Worm (Caenorhabditis elegans) whole organism, L3 larva: ENCODE results near the gene rgs-11.

ENCODE experiments used
- R02D3.7 ChIP-seq: fragments of 150-350 bp; optimal IDR thresholded peaks from 2 replicates; lab custom pipeline; 2014; ENCODE audit warnings: missing biosample characterization, missing genetic modification characterization
- ZK546.5 ChIP-seq: sonication (generic microtip); optimal IDR thresholded peaks from 2 replicates; lab custom pipeline; 2017; ENCODE audit warnings: missing biosample characterization, missing genetic modification characterization
- aly-2 ChIP-seq: fragments of 150-350 bp; optimal IDR thresholded peaks from 2 replicates; lab custom pipeline; 2014; ENCODE audit warnings: missing biosample characterization, missing genetic modification characterization
- ama-1 ChIP-seq: fragments of 150-350 bp; optimal IDR thresholded peaks from 2 replicates; lab custom pipeline; 2018
- ceh-16 ChIP-seq: sonication (generic microtip); optimal IDR thresholded peaks from 2 replicates; lab custom pipeline; 2017; ENCODE audit warnings: missing biosample characterization, missing genetic modification characterization
- ceh-28 ChIP-seq: fragments of 150-350 bp; optimal IDR thresholded peaks from 2 replicates; lab custom pipeline; 2014; ENCODE audit warnings: missing biosample characterization, missing genetic modification reagents, missing genetic modification characterization
- ceh-82 ChIP-seq: fragments of 150-350 bp; optimal IDR thresholded peaks from 2 replicates; lab custom pipeline; 2014; ENCODE audit warnings: missing biosample characterization, missing genetic modification characterization
- ceh-9 ChIP-seq: sonication (generic microtip); optimal IDR thresholded peaks from 2 replicates; lab custom pipeline; 2018; ENCODE audit warnings: missing biosample characterization, missing genetic modification characterization
- daf-12 ChIP-seq: fragments of 150-350 bp; optimal IDR thresholded peaks from 2 replicates; lab custom pipeline; 2014; ENCODE audit warnings: missing biosample characterization, missing genetic modification reagents, missing genetic modification characterization
- egl-27 ChIP-seq: sonication (generic microtip); optimal IDR thresholded peaks from 4 replicates; lab custom pipeline; 2017; ENCODE audit warnings: missing biosample characterization, missing genetic modification reagents, missing genetic modification characterization
- egl-5 ChIP-seq: fragments of 150-350 bp; optimal IDR thresholded peaks from 2 replicates; lab custom pipeline; 2017; ENCODE audit warnings: missing biosample characterization, missing genetic modification reagents, missing genetic modification characterization, inconsistent platforms
- elt-1 ChIP-seq: fragments of 150-350 bp; optimal IDR thresholded peaks from 2 replicates; lab custom pipeline; 2014; ENCODE audit warnings: missing biosample characterization, missing genetic modification characterization
- elt-2 ChIP-seq: sonication (generic microtip); optimal IDR thresholded peaks from 2 replicates; lab custom pipeline; 2016; ENCODE audit warnings: missing genetic modification reagents, mild to moderate bottlenecking, missing genetic modification characterization, missing compliant biosample characterization
- elt-3 ChIP-seq, 3 experiments: fragments of 150-350 bp in 1 of 3; sonication (generic microtip) in 2 of 3; optimal IDR thresholded peaks; 2 replicates in 2 of 3; 4 replicates in 1 of 3; lab custom pipeline; 2014 to 2017; ENCODE audit warnings: missing biosample characterization in 3 of 3, missing genetic modification characterization in 3 of 3
- eor-1 ChIP-seq, 2 experiments: fragments of 150-350 bp; optimal IDR thresholded peaks; 2 replicates each; lab custom pipeline; 2014 to 2018; ENCODE audit warnings: missing biosample characterization in 2 of 2, missing genetic modification characterization in 2 of 2
- fkh-10 ChIP-seq: sonication (generic microtip); optimal IDR thresholded peaks from 2 replicates; lab custom pipeline; 2017; ENCODE audit warnings: missing biosample characterization, missing genetic modification reagents, missing genetic modification characterization
- fkh-2 ChIP-seq: fragments of 150-350 bp; optimal IDR thresholded peaks from 2 replicates; lab custom pipeline; 2014; ENCODE audit warnings: missing biosample characterization, missing genetic modification reagents, missing genetic modification characterization
- fos-1 ChIP-seq: fragments of 150-350 bp; optimal IDR thresholded peaks from 2 replicates; lab custom pipeline; 2014; ENCODE audit warnings: missing biosample characterization, missing genetic modification characterization
- hmg-11 ChIP-seq: sonication (generic microtip); optimal IDR thresholded peaks from 2 replicates; lab custom pipeline; 2016; ENCODE audit warnings: missing genetic modification characterization, missing compliant biosample characterization
- jun-1 ChIP-seq: fragments of 150-350 bp; optimal IDR thresholded peaks from 2 replicates; lab custom pipeline; 2014; ENCODE audit warnings: missing biosample characterization, missing genetic modification reagents, missing genetic modification characterization
- lin-15B ChIP-seq: fragments of 150-350 bp; optimal IDR thresholded peaks from 2 replicates; lab custom pipeline; 2014; ENCODE audit warnings: missing biosample characterization, missing genetic modification characterization
- lin-39 ChIP-seq: fragments of 150-350 bp; optimal IDR thresholded peaks from 2 replicates; lab custom pipeline; 2018; ENCODE audit warnings: missing biosample characterization, missing genetic modification reagents, missing genetic modification characterization
- lsy-12 ChIP-seq: sonication (generic microtip); optimal IDR thresholded peaks from 2 replicates; lab custom pipeline; 2016; ENCODE audit warnings: mild to moderate bottlenecking, missing genetic modification characterization, missing compliant biosample characterization
- mdl-1 ChIP-seq: fragments of 150-350 bp; optimal IDR thresholded peaks from 2 replicates; lab custom pipeline; 2014; ENCODE audit warnings: missing biosample characterization, missing genetic modification characterization
- mml-1 ChIP-seq: fragments of 150-350 bp; sonication (generic microtip); optimal IDR thresholded peaks from 3 replicates; lab custom pipeline; 2014; ENCODE audit warnings: missing biosample characterization, missing genetic modification characterization
- nfya-1 ChIP-seq: sonication (generic microtip); optimal IDR thresholded peaks from 2 replicates; lab custom pipeline; 2017; ENCODE audit warnings: missing genetic modification characterization, mild to moderate bottlenecking, missing compliant biosample characterization, antibody characterized with exemption, moderate library complexity; ENCODE audit not compliant: insufficient read depth
- nhr-11 ChIP-seq: fragments of 150-350 bp; optimal IDR thresholded peaks from 2 replicates; lab custom pipeline; 2014; ENCODE audit warnings: missing biosample characterization, missing genetic modification characterization
- nhr-12 ChIP-seq: fragments of 150-350 bp; optimal IDR thresholded peaks from 2 replicates; lab custom pipeline; 2014; ENCODE audit warnings: missing biosample characterization, missing genetic modification characterization
- nhr-23 ChIP-seq: fragments of 150-350 bp; optimal IDR thresholded peaks from 2 replicates; lab custom pipeline; 2014; ENCODE audit warnings: missing biosample characterization, missing genetic modification reagents, missing genetic modification characterization
- nhr-237 ChIP-seq: fragments of 150-350 bp; optimal IDR thresholded peaks from 2 replicates; lab custom pipeline; 2014; ENCODE audit warnings: missing biosample characterization, missing genetic modification characterization
- nhr-25 ChIP-seq: sonication (generic microtip); optimal IDR thresholded peaks from 2 replicates; lab custom pipeline; 2017; ENCODE audit warnings: missing biosample characterization, missing genetic modification characterization
- nhr-28 ChIP-seq: fragments of 150-350 bp; optimal IDR thresholded peaks from 2 replicates; lab custom pipeline; 2014; ENCODE audit warnings: missing biosample characterization, missing genetic modification characterization
- nhr-43 ChIP-seq: sonication (generic microtip); optimal IDR thresholded peaks from 2 replicates; lab custom pipeline; 2016; ENCODE audit warnings: mild to moderate bottlenecking, missing genetic modification characterization, missing compliant biosample characterization; ENCODE audit not compliant: poor library complexity, severe bottlenecking
- nhr-67 ChIP-seq: fragments of 150-350 bp; optimal IDR thresholded peaks from 2 replicates; lab custom pipeline; 2014; ENCODE audit warnings: missing biosample characterization, missing genetic modification characterization
- nhr-76 ChIP-seq: fragments of 150-350 bp; sonication (generic microtip); optimal IDR thresholded peaks from 5 replicates; lab custom pipeline; 2014; ENCODE audit warnings: missing biosample characterization, missing genetic modification characterization
- nhr-77 ChIP-seq: fragments of 150-350 bp; optimal IDR thresholded peaks from 2 replicates; lab custom pipeline; 2014; ENCODE audit warnings: missing biosample characterization, missing genetic modification characterization
- pha-4 ChIP-seq: fragments of 150-350 bp; optimal IDR thresholded peaks from 2 replicates; lab custom pipeline; 2014; ENCODE audit warnings: missing biosample characterization, missing genetic modification reagents, missing genetic modification characterization
- pqm-1 ChIP-seq: fragments of 150-350 bp; optimal IDR thresholded peaks from 2 replicates; lab custom pipeline; 2017; ENCODE audit warnings: missing biosample characterization, missing genetic modification characterization, inconsistent platforms
- sea-2 ChIP-seq: fragments of 150-350 bp; sonication (generic microtip); optimal IDR thresholded peaks from 4 replicates; lab custom pipeline; 2014; ENCODE audit warnings: missing biosample characterization, missing genetic modification reagents, missing genetic modification characterization
- skn-1 ChIP-seq: fragments of 150-350 bp; optimal IDR thresholded peaks from 2 replicates; lab custom pipeline; 2014; ENCODE audit warnings: missing biosample characterization, missing genetic modification characterization
- snpc-4 ChIP-seq: fragments of 150-350 bp; optimal IDR thresholded peaks from 2 replicates; lab custom pipeline; 2014; ENCODE audit warnings: missing biosample characterization, missing genetic modification characterization
- tbx-2 ChIP-seq: sonication (generic microtip); optimal IDR thresholded peaks from 2 replicates; lab custom pipeline; 2016; ENCODE audit warnings: mild to moderate bottlenecking, missing genetic modification characterization, missing compliant biosample characterization
- unc-39 ChIP-seq: sonication (generic microtip); optimal IDR thresholded peaks from 4 replicates; lab custom pipeline; 2017; ENCODE audit warnings: missing biosample characterization, missing genetic modification characterization
- unc-62 ChIP-seq: fragments of 150-350 bp; sonication (generic microtip); optimal IDR thresholded peaks from 4 replicates; lab custom pipeline; 2014; ENCODE audit warnings: missing biosample characterization, missing genetic modification reagents, missing genetic modification characterization
- zag-1 ChIP-seq: fragments of 150-350 bp; optimal IDR thresholded peaks from 2 replicates; lab custom pipeline; 2014; ENCODE audit warnings: missing biosample characterization, missing genetic modification characterization
- ztf-11 ChIP-seq: fragments of 150-350 bp; optimal IDR thresholded peaks from 2 replicates; lab custom pipeline; 2014; ENCODE audit warnings: missing biosample characterization, missing genetic modification characterization
- ztf-4 ChIP-seq: fragments of 150-350 bp; optimal IDR thresholded peaks from 2 replicates; lab custom pipeline; 2014; ENCODE audit warnings: missing biosample characterization, missing genetic modification characterization

The rgs-11 gene

ce11 chrX:14970221-14970801 lies 6.0 kb downstream of the rgs-11 start, which contains the start of the genes flwr-1 and tbc-1 (continued):
- TF ChIP-seq egl-5 (tag; lab: Kevin White, UChicago) (peak; percentile 43), ceh-9 (no peak)

ce11 chrX:14973085-14973484 lies 8.7 kb downstream of the rgs-11 start:
- TF ChIP-seq elt-1 (tag; lab: Kevin White, UChicago) (no peak), skn-1 (no peak), lsy-12 (tag; lab: Kevin White, UChicago) (no peak), nhr-28 (tag; lab: Kevin White, UChicago) (no peak), sea-2 (GFP tag; lab: Kevin White, UChicago) (no peak), jun-1 (tag; lab: Kevin White, UChicago) (no peak)
- TF ChIP-seq, all 47 proteins: peak for 0

ce11 chrX:14975467-14976167 lies 11.3 kb downstream of the rgs-11 start, which contains the start of gene F20D1.3:
TSS of gene F20D1.3 (plus strand) at chrX:14976117.
- TF ChIP-seq lin-15B (tag; lab: Kevin White, UChicago): peak; percentile 20
- TF ChIP-seq egl-5 (tag; lab: Kevin White, UChicago): peak; percentile 79
- TF ChIP-seq skn-1: peak; percentile 49
- peak; percentile 41 for TF ChIP-seq nhr-43 (tag; lab: Kevin White, UChicago)
- peak; percentile 24 for TF ChIP-seq elt-2 (tag; lab: Kevin White, UChicago)
- no peak for TF ChIP-seq zag-1 (tag; lab: Kevin White, UChicago)
- peak; percentile 12 for TF ChIP-seq ama-1 (lab: Kevin White, UChicago)
- TF ChIP-seq ceh-28 (tag; lab: Kevin White, UChicago): peak; percentile 76
- peak; percentile 9 for TF ChIP-seq mdl-1 (tag; lab: Kevin White, UChicago)
- peak; percentile 95 for TF ChIP-seq fos-1 (tag; lab: Kevin White, UChicago)
- no peak for TF ChIP-seq nhr-237 (tag; lab: Kevin White, UChicago)
- no peak for TF ChIP-seq tbx-2 (tag; lab: Kevin White, UChicago)
- TF ChIP-seq ztf-4 (tag; lab: Kevin White, UChicago): no peak
- no peak for TF ChIP-seq ztf-11 (tag; lab: Kevin White, UChicago)
- TF ChIP-seq nhr-28 (tag; lab: Kevin White, UChicago): no peak
- TF ChIP-seq nhr-77 (tag; lab: Kevin White, UChicago): no peak
- peak; percentile 74 for TF ChIP-seq jun-1 (tag; lab: Kevin White, UChicago)
- no peak for TF ChIP-seq elt-1 (tag; lab: Kevin White, UChicago)
- no peak for TF ChIP-seq mml-1 (tag; lab: Kevin White, UChicago)
- TF ChIP-seq nhr-23 (tag; lab: Kevin White, UChicago): peak; percentile 76
- no peak for TF ChIP-seq nhr-11 (tag; lab: Kevin White, UChicago)
- TF ChIP-seq egl-27 (tag; lab: Kevin White, UChicago): no peak
- TF ChIP-seq pha-4 (tag; lab: Kevin White, UChicago): peak; percentile 55
- TF ChIP-seq pqm-1 (tag; lab: Kevin White, UChicago): no peak
- no peak for TF ChIP-seq R02D3.7
- TF ChIP-seq nfya-1 (tag; lab: Kevin White, UChicago): peak; percentile 64
- TF ChIP-seq ceh-82 (tag; lab: Kevin White, UChicago): no peak
- TF ChIP-seq nhr-12 (tag; lab: Kevin White, UChicago): no peak
- TF ChIP-seq aly-2: no peak
- TF ChIP-seq hmg-11 (tag; lab: Kevin White, UChicago): peak; percentile 64
- TF ChIP-seq sea-2 (GFP tag; lab: Kevin White, UChicago): no peak
- no peak for TF ChIP-seq nhr-67 (tag; lab: Kevin White, UChicago)
- TF ChIP-seq eor-1 (tag; optimal IDR thresholded peaks at IDR 0.05; lab: Kevin White, UChicago): no peak
- no peak for TF ChIP-seq unc-62 (GFP tag; lab: Kevin White, UChicago)
- TF ChIP-seq lin-39 (tag; lab: Kevin White, UChicago): peak; percentile 46
- TF ChIP-seq snpc-4: peak; percentile 42
- no peak for TF ChIP-seq daf-12 (tag; lab: Kevin White, UChicago)
- TF ChIP-seq elt-3 (tag; optimal IDR thresholded peaks at IDR 0.05; lab: Kevin White, UChicago): no peak
- no peak for TF ChIP-seq ceh-9
- TF ChIP-seq fkh-10 (GFP tag; lab: Kevin White, UChicago): no peak
- no peak for TF ChIP-seq lsy-12 (tag; lab: Kevin White, UChicago)
- no peak for TF ChIP-seq nhr-76 (tag; lab: Kevin White, UChicago)
- TF ChIP-seq unc-39 (tag; lab: Kevin White, UChicago): no peak
- TF ChIP-seq ZK546.5 (tag; lab: Kevin White, UChicago): no peak
- TF ChIP-seq fkh-2: no peak
- no peak for TF ChIP-seq ceh-16 (tag; lab: Kevin White, UChicago)
- TF ChIP-seq nhr-25 (tag; lab: Kevin White, UChicago): peak; percentile 58
- TF ChIP-seq, all 47 proteins: peak for 17
